Worm (Caenorhabditis elegans) whole organism, L4 larva: ENCODE measurements around the gene atln-2.

Experiments used
- F10B5.3 ChIP-seq: sonication (generic microtip); optimal IDR thresholded peaks from 2 replicates; lab custom pipeline; 2016; ENCODE audit warnings: mild to moderate bottlenecking, missing genetic modification characterization, missing compliant biosample characterization
- Y105C5A.15 ChIP-seq: fragments of 200-800 bp; sonication (Bioruptor generic); IDR thresholded peaks from 2 replicates; pipeline ENCODE4 v1.3.6; 2022; ENCODE audit warnings: missing genetic modification characterization, missing compliant biosample characterization
- Y48G9A.11 ChIP-seq: fragments of 200-800 bp; sonication (Bioruptor generic); IDR thresholded peaks from 2 replicates; pipeline ENCODE4 v1.3.6; 2022; ENCODE audit warnings: missing genetic modification reagents, missing genetic modification characterization, missing compliant biosample characterization
- ZK337.2 ChIP-seq: fragments of 200-800 bp; sonication (Bioruptor generic); IDR thresholded peaks from 2 replicates; pipeline ENCODE4 v1.3.6; 2022; ENCODE audit warnings: missing genetic modification reagents, missing genetic modification characterization, missing compliant biosample characterization
- aha-1 ChIP-seq: fragments of 150-350 bp; peaks from one replicate; lab custom pipeline; 2014; ENCODE audit warnings: missing biosample characterization, missing genetic modification characterization
- ceh-32 ChIP-seq: sonication (generic microtip); optimal IDR thresholded peaks from 2 replicates; lab custom pipeline; 2016; ENCODE audit warnings: mild to moderate bottlenecking, missing genetic modification characterization, missing compliant biosample characterization; ENCODE audit not compliant: poor library complexity
- ces-1 ChIP-seq: fragments of 150-350 bp; sonication (generic microtip); optimal IDR thresholded peaks from 4 replicates; lab custom pipeline; 2014; ENCODE audit warnings: missing biosample characterization, missing genetic modification reagents, missing genetic modification characterization
- ctbp-1 ChIP-seq: fragments of 200-800 bp; sonication (Bioruptor generic); IDR thresholded peaks from 2 replicates; pipeline ENCODE4 v1.3.6; 2022; ENCODE audit warnings: missing genetic modification reagents, missing genetic modification characterization, missing compliant biosample characterization
- daf-16 ChIP-seq, 3 experiments: sonication (generic microtip); optimal IDR thresholded peaks; 2 replicates each; lab custom pipeline; 2016 to 2017; ENCODE audit warnings: missing genetic modification characterization in 3 of 3, missing genetic modification reagents in 3 of 3, mild to moderate bottlenecking in 2 of 3, missing compliant biosample characterization in 2 of 3, missing biosample characterization in 1 of 3, moderate library complexity in 1 of 3
- dmd-6 ChIP-seq: fragments of 200-800 bp; sonication (Bioruptor generic); IDR thresholded peaks from 2 replicates; pipeline ENCODE4 v1.3.6; 2022; ENCODE audit warnings: missing genetic modification reagents, missing genetic modification characterization, missing compliant biosample characterization
- dpl-1 ChIP-seq: fragments of 150-350 bp; optimal IDR thresholded peaks from 2 replicates; lab custom pipeline; 2014; ENCODE audit warnings: missing biosample characterization, missing genetic modification reagents, missing genetic modification characterization
- dve-1 ChIP-seq: sonication (generic microtip); optimal IDR thresholded peaks from 2 replicates; lab custom pipeline; 2017; ENCODE audit warnings: antibody characterized with exemption, mild to moderate bottlenecking, missing genetic modification characterization, missing compliant biosample characterization; ENCODE audit not compliant: insufficient read depth
- egl-43 ChIP-seq: fragments of 200-800 bp; sonication (Bioruptor generic); IDR thresholded peaks from 2 replicates; pipeline ENCODE4 v1.3.6; 2022; ENCODE audit warnings: missing genetic modification reagents, missing genetic modification characterization, missing compliant biosample characterization
- fkh-10 ChIP-seq: fragments of 150-350 bp; optimal IDR thresholded peaks from 2 replicates; lab custom pipeline; 2014; ENCODE audit warnings: missing biosample characterization, missing genetic modification reagents, missing genetic modification characterization
- gei-8 ChIP-seq: fragments of 200-800 bp; sonication (Bioruptor generic); optimal IDR thresholded peaks from 2 replicates; lab custom pipeline; 2018; ENCODE audit warnings: mild to moderate bottlenecking, missing genetic modification characterization, missing compliant biosample characterization
- hlh-30 ChIP-seq: sonication (generic microtip); optimal IDR thresholded peaks from 2 replicates; lab custom pipeline; 2017; ENCODE audit warnings: antibody characterized with exemption, mild to moderate bottlenecking, missing genetic modification characterization, missing compliant biosample characterization; ENCODE audit not compliant: insufficient read depth
- hmg-1.1 ChIP-seq: fragments of 200-800 bp; sonication (Bioruptor generic); IDR thresholded peaks from 2 replicates; pipeline ENCODE4 v1.3.6; 2022; ENCODE audit warnings: missing genetic modification reagents, missing genetic modification characterization, missing compliant biosample characterization
- lin-13 ChIP-seq: fragments of 150-350 bp; optimal IDR thresholded peaks from 2 replicates; lab custom pipeline; 2014; ENCODE audit warnings: missing biosample characterization, missing genetic modification reagents, missing genetic modification characterization
- lin-38 ChIP-seq: fragments of 200-800 bp; sonication (Bioruptor generic); IDR thresholded peaks from 2 replicates; pipeline ENCODE4 v1.3.6; 2022; ENCODE audit warnings: missing genetic modification reagents, missing genetic modification characterization, missing compliant biosample characterization
- lsy-2 ChIP-seq, 2 experiments: fragments of 150-350 bp in 1 of 2; sonication (generic microtip) in 1 of 2; optimal IDR thresholded peaks; 2 replicates each; lab custom pipeline; 2014 to 2017; ENCODE audit warnings: missing biosample characterization in 2 of 2, missing genetic modification characterization in 2 of 2
- madf-5 ChIP-seq, 2 experiments: fragments of 200-800 bp; sonication (Bioruptor generic); IDR thresholded peaks; 2 replicates each; pipeline ENCODE4 v1.3.6; 2022; ENCODE audit warnings: missing compliant biosample characterization in 2 of 2, missing genetic modification characterization in 2 of 2
- mdl-1 ChIP-seq, 2 experiments: fragments of 150-350 bp in 1 of 2; sonication (generic microtip) in 1 of 2; optimal IDR thresholded peaks; 2 replicates each; lab custom pipeline; 2014 to 2017; ENCODE audit warnings: missing biosample characterization in 2 of 2, missing genetic modification characterization in 2 of 2
- mep-1 ChIP-seq: fragments of 150-350 bp; sonication (generic microtip); optimal IDR thresholded peaks from 3 replicates; lab custom pipeline; 2014; ENCODE audit warnings: missing biosample characterization, missing genetic modification characterization
- mes-2 ChIP-seq: sonication (generic microtip); optimal IDR thresholded peaks from 2 replicates; lab custom pipeline; 2016; ENCODE audit warnings: missing genotype, mild to moderate bottlenecking, missing genetic modification characterization, missing compliant biosample characterization; ENCODE audit not compliant: poor library complexity, severe bottlenecking
- mxl-3 ChIP-seq: fragments of 200-800 bp; sonication (Bioruptor generic); optimal IDR thresholded peaks from 2 replicates; lab custom pipeline; 2018; ENCODE audit warnings: mild to moderate bottlenecking, missing genetic modification characterization, missing compliant biosample characterization
- nhr-11 ChIP-seq: fragments of 150-350 bp; optimal IDR thresholded peaks from 2 replicates; lab custom pipeline; 2014; ENCODE audit warnings: missing biosample characterization, missing genetic modification characterization
- nhr-111 ChIP-seq: fragments of 200-800 bp; sonication (Bioruptor generic); optimal IDR thresholded peaks from 2 replicates; lab custom pipeline; 2018; ENCODE audit warnings: mild to moderate bottlenecking, missing genetic modification characterization, missing compliant biosample characterization
- nhr-25 ChIP-seq: sonication (generic microtip); optimal IDR thresholded peaks from 2 replicates; lab custom pipeline; 2017; ENCODE audit warnings: missing genetic modification characterization, mild to moderate bottlenecking, missing compliant biosample characterization, antibody characterized with exemption, moderate library complexity, borderline replicate concordance; ENCODE audit not compliant: insufficient read depth
- nhr-42 ChIP-seq: fragments of 200-800 bp; sonication (Bioruptor generic); IDR thresholded peaks from 2 replicates; pipeline ENCODE4 v1.3.6; 2022; ENCODE audit warnings: missing genetic modification characterization, missing compliant biosample characterization
- pha-4 ChIP-seq, 2 experiments: fragments of 150-350 bp in 1 of 2; fragments of 200-800 bp in 1 of 2; sonication (Bioruptor generic) in 1 of 2; IDR thresholded peaks in 1 of 2; optimal IDR thresholded peaks in 1 of 2; 2 replicates each; pipeline versions ENCODE4 v1.3.6 to Lab custom; 2014 to 2022; ENCODE audit warnings: missing genetic modification characterization in 2 of 2, missing genetic modification reagents in 2 of 2, missing biosample characterization in 1 of 2, missing compliant biosample characterization in 1 of 2
- rbr-2 ChIP-seq: sonication (generic microtip); optimal IDR thresholded peaks from 2 replicates; lab custom pipeline; 2016; ENCODE audit warnings: missing genotype, missing genetic modification characterization, missing compliant biosample characterization
- saeg-2 ChIP-seq: fragments of 200-800 bp; sonication (Bioruptor generic); IDR thresholded peaks from 2 replicates; pipeline ENCODE4 v1.3.6; 2022; ENCODE audit warnings: missing genetic modification reagents, missing genetic modification characterization, missing compliant biosample characterization
- set-16 ChIP-seq: fragments of 200-800 bp; sonication (Bioruptor generic); IDR thresholded peaks from 2 replicates; pipeline ENCODE4 v1.3.6; 2022; ENCODE audit warnings: missing genetic modification reagents, missing genetic modification characterization, missing compliant biosample characterization
- skn-1 ChIP-seq: fragments of 150-350 bp; optimal IDR thresholded peaks from 2 replicates; lab custom pipeline; 2014; ENCODE audit warnings: missing biosample characterization, missing genetic modification characterization
- snpc-1.2 ChIP-seq: fragments of 200-800 bp; sonication (Bioruptor generic); IDR thresholded peaks from 2 replicates; pipeline ENCODE4 v1.3.6; 2022; ENCODE audit warnings: missing genetic modification reagents, missing genetic modification characterization, missing compliant biosample characterization
- spr-3 ChIP-seq: fragments of 200-800 bp; sonication (Bioruptor generic); optimal IDR thresholded peaks from 2 replicates; lab custom pipeline; 2018; ENCODE audit warnings: mild to moderate bottlenecking, missing genetic modification characterization, missing compliant biosample characterization
- zag-1 ChIP-seq: fragments of 150-350 bp; optimal IDR thresholded peaks from 2 replicates; lab custom pipeline; 2014; ENCODE audit warnings: missing biosample characterization, missing genetic modification characterization
- ztf-7 ChIP-seq: fragments of 150-350 bp; optimal IDR thresholded peaks from 2 replicates; lab custom pipeline; 2014; ENCODE audit warnings: missing biosample characterization, missing genetic modification characterization

atln-2 gene

ce11 chrIV:15020958-15021357 lies 39.5 kb downstream of the atln-2 start:
- peak; percentile 19 for TF ChIP-seq ces-1
- TF ChIP-seq mes-2 (tag; lab: Kevin White, UChicago): peak; percentile 34
- TF ChIP-seq dmd-6 (GFP tag; lab: Robert Waterston, UW): 0 out of 2 replicates have a peak, but pooled peaks have one; percentile 11
- TF ChIP-seq mxl-3 (GFP tag; lab: Kevin White, UChicago): no peak
- peak; percentile 44; the same call in 1 of the 2 replicates for TF ChIP-seq hmg-1.1 (GFP tag; lab: Robert Waterston, UW)
- no peak for TF ChIP-seq zag-1 (tag; lab: Kevin White, UChicago)
- TF ChIP-seq aha-1 (tag; lab: Kevin White, UChicago): peak; percentile 44
- peak; percentile 49 for TF ChIP-seq hlh-30
- peak; percentile 45 for TF ChIP-seq rbr-2 (tag; lab: Kevin White, UChicago)
- TF ChIP-seq lsy-2 (tag; optimal IDR thresholded peaks at IDR 0.05; lab: Kevin White, UChicago): peak in 1 of 2 experiments; percentile 16
- no peak for TF ChIP-seq F10B5.3 (tag; lab: Kevin White, UChicago)
- no peak for TF ChIP-seq egl-43 (GFP tag; lab: Robert Waterston, UW)
- TF ChIP-seq gei-8: no peak
- TF ChIP-seq fkh-10 (GFP tag; lab: Kevin White, UChicago): peak; percentile 64
- TF ChIP-seq ZK337.2 (GFP tag; lab: Robert Waterston, UW): no peak
- TF ChIP-seq nhr-25 (tag; lab: Kevin White, UChicago): no peak
- no peak for TF ChIP-seq nhr-42 (GFP tag; lab: Robert Waterston, UW)
- TF ChIP-seq mep-1 (tag; lab: Kevin White, UChicago): peak; percentile 21
- TF ChIP-seq ctbp-1 (GFP tag; lab: Robert Waterston, UW): peak; percentile 48; the same call in 1 of the 2 replicates
- TF ChIP-seq ceh-32 (tag; lab: Kevin White, UChicago): peak; percentile 5

ce11 chrIV:15024426-15024825 lies 43.0 kb downstream of the atln-2 start:
- no peak for TF ChIP-seq madf-5 (GFP tag; IDR thresholded peaks at IDR 0.05; lab: Robert Waterston, UW)
- no peak for TF ChIP-seq Y105C5A.15 (GFP tag; lab: Robert Waterston, UW)
- TF ChIP-seq skn-1 (tag; lab: Kevin White, UChicago): no peak
- peak; percentile 80 for TF ChIP-seq set-16 (GFP tag; lab: Robert Waterston, UW)
- peak; percentile 84 for TF ChIP-seq aha-1 (tag; lab: Kevin White, UChicago)

ce11 chrIV:15025384-15025783 lies 44.0 kb downstream of the atln-2 start, which contains the start of gene fcd-2:
Gene fcd-2, plus strand, starts transcription at chrIV:15025710.
- TF ChIP-seq Y48G9A.11 (GFP tag; lab: Robert Waterston, UW) (peak; percentile 94), dve-1 (tag; lab: Kevin White, UChicago) (peak; percentile 23), nhr-111 (GFP tag; lab: Kevin White, UChicago) (no peak), gei-8 (no peak), lin-13 (GFP tag; lab: Kevin White, UChicago) (no peak), dpl-1 (GFP tag; lab: Kevin White, UChicago) (peak; percentile 89), mep-1 (tag; lab: Kevin White, UChicago) (peak; percentile 52), aha-1 (tag; lab: Kevin White, UChicago) (peak; percentile 59), F10B5.3 (tag; lab: Kevin White, UChicago) (no peak), mdl-1 (tag; optimal IDR thresholded peaks at IDR 0.05; lab: Kevin White, UChicago) (no peak), nhr-11 (tag; lab: Kevin White, UChicago) (no peak), spr-3 (GFP tag; lab: Kevin White, UChicago) (no peak), snpc-1.2 (GFP tag; lab: Robert Waterston, UW) (no peak), set-16 (GFP tag; lab: Robert Waterston, UW) (no peak), ctbp-1 (GFP tag; lab: Robert Waterston, UW) (0 out of 2 replicates have a peak, but pooled peaks have one; percentile 20), pha-4 (GFP tag; IDR thresholded peaks at IDR 0.05; lab: Robert Waterston, UW) (0 out of 2 replicates have a peak, but pooled peaks have one; percentile 28), pha-4 (tag; optimal IDR thresholded peaks at IDR 0.05; lab: Kevin White, UChicago) (no peak), lin-38 (GFP tag; lab: Robert Waterston, UW) (peak; percentile 46), mes-2 (tag; lab: Kevin White, UChicago) (peak; percentile 52), daf-16 (GFP tag; optimal IDR thresholded peaks at IDR 0.05; lab: Kevin White, UChicago) (no peak), daf-16 (tag; optimal IDR thresholded peaks at IDR 0.05; lab: Kevin White, UChicago) (peak; percentile 6), saeg-2 (GFP tag; lab: Robert Waterston, UW) (no peak), lsy-2 (tag; optimal IDR thresholded peaks at IDR 0.05; lab: Kevin White, UChicago) (peak; percentile 56 to 69), ztf-7 (tag; lab: Kevin White, UChicago) (peak; percentile 24)
